Fruit fly (Drosophila melanogaster) S2 (cell line): ENCODE data around the gene CAH7.

Experiments
- CG8478 ChIP-seq: fragments of >200 bp; optimal IDR thresholded peaks from 2 replicates; lab custom pipeline; 2018
- CTCF ChIP-seq, 2 experiments: fragments of >200 bp; optimal IDR thresholded peaks; 2 replicates each; lab custom pipeline; 2018

CAH7 gene

DNA sequence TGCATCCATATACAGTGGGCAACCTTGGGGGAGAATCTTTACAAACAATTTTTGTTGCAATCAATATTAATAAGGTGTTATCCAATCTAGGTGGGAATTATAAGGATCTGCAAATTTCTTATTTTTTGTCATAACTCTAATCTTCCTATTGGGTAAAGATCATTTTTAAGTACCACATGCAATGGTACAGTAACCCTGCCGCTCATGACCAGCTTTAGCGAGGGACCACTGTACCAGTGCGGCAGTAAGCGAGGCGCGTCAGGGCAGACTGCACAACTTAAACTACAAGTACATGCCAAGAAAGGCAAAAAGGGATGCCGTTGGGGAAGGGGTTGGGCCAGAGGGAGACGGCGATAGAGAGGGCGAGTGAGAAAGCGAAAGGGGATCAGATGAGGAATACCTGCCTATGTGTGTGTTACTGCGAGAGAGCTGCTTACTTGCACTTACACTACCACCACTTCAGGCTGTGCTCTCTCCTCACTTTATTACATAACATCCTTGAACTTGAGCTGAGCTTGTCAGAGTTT, 29.4 kb upstream of the CAH7 start:
- TF ChIP-seq CTCF (optimal IDR thresholded peaks at IDR 0.05; lab: Kevin White, UChicago) (no peak), CG8478 (no peak)

dm6 chr3R:10083077-10083476, 29.0 kb upstream of the CAH7 start:
- TF ChIP-seq CTCF (optimal IDR thresholded peaks at IDR 0.05; lab: Kevin White, UChicago): no peak

- TF ChIP-seq CG8478 (no peak), CTCF (optimal IDR thresholded peaks at IDR 0.05; lab: Kevin White, UChicago) (no peak)
These were observed 27.8 kb upstream of the CAH7 start for dm6 chr3R:10084179-10084647.

- TF ChIP-seq CG8478: no peak
These were observed 27.1 kb upstream of the CAH7 start for dm6 chr3R:10084914-10085313.

- TF ChIP-seq CG8478: no peak
- no peak for TF ChIP-seq CTCF (optimal IDR thresholded peaks at IDR 0.05; lab: Kevin White, UChicago)
These were observed 25.8 kb upstream of the CAH7 start for dm6 chr3R:10086222-10086621.

DNA sequence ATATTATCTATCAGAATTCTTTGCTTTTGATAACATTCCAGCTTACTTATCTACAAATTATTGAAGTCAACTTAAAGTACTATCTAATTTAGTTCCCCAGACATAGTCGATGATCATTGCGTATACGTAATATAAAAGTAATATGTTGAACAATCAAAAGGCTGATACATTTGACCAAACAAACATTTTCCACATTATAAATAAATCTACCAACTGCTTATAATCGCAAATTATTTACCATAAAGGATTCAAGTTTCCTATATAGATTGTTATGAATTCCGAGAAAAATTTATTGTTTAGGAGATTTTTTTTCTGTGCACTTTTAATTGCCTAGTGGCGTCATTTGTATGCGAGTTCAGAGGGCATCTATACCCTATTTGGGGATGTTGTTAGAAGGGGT, 25.4 kb upstream of the CAH7 start:
- TF ChIP-seq CG8478 (no peak), CTCF (optimal IDR thresholded peaks at IDR 0.05; lab: Kevin White, UChicago) (no peak)

dm6 chr3R:10087206-10087927, 24.7 kb upstream of the CAH7 start:
- no peak for TF ChIP-seq CTCF (optimal IDR thresholded peaks at IDR 0.05; lab: Kevin White, UChicago)
- peak; percentile 41 for TF ChIP-seq CG8478

DNA sequence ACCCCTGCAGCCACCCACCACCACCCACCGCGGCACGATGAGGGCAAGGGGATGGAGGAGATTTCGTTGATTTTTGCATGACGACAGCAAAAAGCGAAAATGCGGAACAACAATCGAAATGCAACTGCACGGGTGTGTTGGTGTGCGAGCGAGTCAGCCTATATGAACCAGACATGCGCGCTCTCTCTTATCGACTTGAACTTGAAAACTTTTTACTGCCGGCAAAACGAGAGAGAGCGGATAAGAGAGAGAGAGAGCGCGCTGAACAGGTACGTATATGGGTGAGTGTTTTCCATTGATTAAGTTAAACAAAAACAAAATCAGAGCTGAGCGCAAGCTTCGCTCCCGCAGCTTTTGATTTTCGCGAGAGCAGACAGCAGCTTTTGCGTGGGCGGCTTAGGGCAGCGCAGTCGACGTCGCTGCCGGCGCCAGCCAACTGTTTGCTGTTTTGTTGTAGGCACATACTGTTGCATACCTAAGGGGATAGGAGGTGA, 22.8 kb upstream of the CAH7 start:
- TF ChIP-seq CG8478: no peak
- TF ChIP-seq CTCF (optimal IDR thresholded peaks at IDR 0.05; lab: Kevin White, UChicago): no peak

DNA sequence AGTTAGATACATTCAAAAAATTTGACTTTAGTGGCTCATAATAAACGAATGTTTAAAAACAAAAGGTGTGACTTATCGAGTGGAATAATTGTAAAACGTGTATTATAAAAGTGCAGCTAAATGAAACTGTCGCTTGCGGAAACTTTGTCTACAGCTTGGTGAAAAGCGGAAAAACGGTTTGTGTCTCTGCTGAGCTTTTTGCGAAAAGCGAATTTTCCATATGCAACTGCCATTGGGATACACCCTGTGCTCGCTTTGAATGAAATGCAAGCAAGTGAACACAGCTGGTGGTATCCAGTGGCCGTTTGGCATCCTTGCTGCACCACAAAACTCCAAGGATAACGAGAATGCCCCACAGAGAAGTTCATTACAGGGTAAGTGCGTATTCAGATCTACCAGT, 21.1 kb upstream of the CAH7 start:
- TF ChIP-seq CTCF (optimal IDR thresholded peaks at IDR 0.05; lab: Kevin White, UChicago) (no peak), CG8478 (no peak)

dm6 chr3R:10091513-10091912, 20.5 kb upstream of the CAH7 start:
- TF ChIP-seq CG8478 (no peak), CTCF (optimal IDR thresholded peaks at IDR 0.05; lab: Kevin White, UChicago) (no peak)

dm6 chr3R:10093252-10094030, 18.6 kb upstream of the CAH7 start:
- TF ChIP-seq CG8478: peak; percentile 26
- TF ChIP-seq CTCF (optimal IDR thresholded peaks at IDR 0.05; lab: Kevin White, UChicago): no peak

DNA sequence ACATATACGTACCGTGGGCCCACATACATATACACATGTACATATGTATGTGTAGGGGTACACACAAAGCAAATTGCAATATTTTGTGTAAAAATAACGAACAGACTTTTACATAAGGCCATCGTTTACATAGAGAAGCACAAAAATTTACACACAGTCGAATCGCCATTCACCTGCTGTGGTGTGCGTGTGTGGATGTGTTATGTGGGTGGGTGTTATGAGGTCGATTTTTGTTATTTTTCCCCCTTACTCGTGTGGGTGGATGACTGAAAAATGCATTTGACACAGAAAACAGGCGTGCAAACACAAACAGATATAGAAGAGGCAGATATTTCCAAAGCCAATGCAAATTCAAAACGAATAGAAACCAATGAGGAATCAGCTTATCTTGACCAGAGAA, 17.0 kb upstream of the CAH7 start:
- TF ChIP-seq CTCF (optimal IDR thresholded peaks at IDR 0.05; lab: Kevin White, UChicago) (no peak), CG8478 (no peak)

- TF ChIP-seq CTCF (optimal IDR thresholded peaks at IDR 0.05; lab: Kevin White, UChicago) (no peak), CG8478 (no peak)
These were observed 16.3 kb upstream of the CAH7 start for dm6 chr3R:10095765-10096164.

DNA sequence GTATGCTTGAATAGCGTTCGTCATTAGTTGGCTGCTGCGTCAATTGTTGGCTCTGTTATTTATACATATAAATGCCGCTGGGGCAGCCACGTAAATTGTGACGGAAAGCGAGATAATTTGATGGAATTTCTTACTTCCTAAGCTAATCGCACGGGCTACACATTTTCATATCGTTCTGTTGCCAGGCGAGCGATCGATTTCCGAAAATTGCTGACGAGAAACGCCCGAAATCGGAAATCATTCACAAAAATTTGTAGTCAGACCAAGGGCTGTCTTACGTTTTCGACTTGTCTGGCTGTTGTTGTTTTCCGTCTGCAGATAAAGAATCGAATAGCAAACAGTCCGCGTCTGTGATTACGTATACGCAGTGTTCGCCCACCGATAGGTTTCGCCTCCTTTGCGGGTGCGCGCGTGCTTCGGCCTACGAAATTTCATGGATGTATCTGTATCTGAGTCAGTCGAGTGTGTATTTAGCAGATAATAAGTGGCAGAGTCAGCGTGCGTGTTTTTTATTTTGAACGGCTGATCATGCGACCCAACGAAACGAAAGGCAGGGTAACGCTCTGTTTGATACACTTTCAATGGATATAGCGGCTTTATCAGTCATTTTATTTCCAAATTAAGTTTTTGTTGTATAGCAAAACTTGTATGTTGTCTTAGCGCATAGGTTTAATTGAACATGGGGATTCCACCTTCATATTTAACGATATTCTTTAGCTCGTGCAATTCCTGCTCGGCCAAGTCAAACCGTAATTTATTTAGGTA, 14.3 kb upstream of the CAH7 start:
- TF ChIP-seq CG8478 (no peak), CTCF (optimal IDR thresholded peaks at IDR 0.05; lab: Kevin White, UChicago) (no peak)

- no peak for TF ChIP-seq CTCF (optimal IDR thresholded peaks at IDR 0.05; lab: Kevin White, UChicago)
- TF ChIP-seq CG8478: no peak
These were observed 13.8 kb upstream of the CAH7 start for dm6 chr3R:10098296-10098675.
